In the genomic region with DNA sequence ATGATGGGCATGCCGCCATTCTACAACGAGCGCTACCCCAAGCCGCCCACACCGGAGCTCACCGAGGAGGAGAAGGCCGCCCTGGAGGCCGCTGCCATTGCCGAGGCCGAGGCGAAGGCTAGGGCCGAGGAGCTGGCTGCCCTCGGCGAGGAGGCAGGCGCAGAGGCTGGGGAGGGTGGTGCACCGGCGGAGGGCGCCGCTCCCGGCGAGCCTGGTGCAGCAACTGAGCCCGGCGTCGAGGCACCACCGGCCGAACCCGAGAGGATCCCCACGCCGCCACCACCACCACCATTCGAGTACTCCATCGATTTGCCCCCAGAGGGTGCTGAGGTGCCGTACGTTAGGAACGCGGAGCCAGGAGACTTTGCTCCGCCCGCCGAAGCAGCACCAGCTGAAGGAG, we compare ENCODE assay signal across 2 fruit fly cellular contexts.
TF ChIP-seq lines count a peak whose summit lies in the region.

No protein-coding gene starts in this region.

- no peak for TF ChIP-seq CTCF in whole organism, embryonic (GFP tag; optimal IDR thresholded peaks at IDR 0.05; lab: Kevin White, UChicago)

TF ChIP-seq in whole organism, embryonic, 481 proteins besides CTCF, POLR2A, EP300 and RAD21:
- TF ChIP-seq lmd (GFP tag; IDR thresholded peaks at IDR 0.05; lab: Robert Waterston, UW) (no peak), CG11560 (tag; IDR thresholded peaks at IDR 0.05; lab: Robert Waterston, UW) (0 out of 3 replicates have a peak, but pooled peaks have one; percentile 35), ftz-f1 (GFP tag; optimal IDR thresholded peaks at IDR 0.05; lab: Kevin White, UChicago) (peak; percentile 56), Hr39 (optimal IDR thresholded peaks at IDR 0.05; lab: Kevin White, UChicago) (peak; percentile 16), Antp (GFP tag; optimal IDR thresholded peaks at IDR 0.05; lab: Kevin White, UChicago) (no peak), CG16813 (GFP tag; IDR thresholded peaks at IDR 0.05; lab: Robert Waterston, UW; ENCODE audit: partially characterized antibody) (0 out of 3 replicates have a peak, but pooled peaks have one; percentile 24), CG8765 (GFP tag; IDR thresholded peaks at IDR 0.05; lab: Robert Waterston, UW) (no peak), vvl (GFP tag; IDR thresholded peaks at IDR 0.05; lab: Robert Waterston, UW) (0 out of 2 replicates have a peak, but pooled peaks have one; percentile 12), bbx (GFP tag; IDR thresholded peaks at IDR 0.05; lab: Robert Waterston, UW; ENCODE audit: partially characterized antibody) (0 out of 2 replicates have a peak, but pooled peaks have one; percentile 6), CG17328 (GFP tag; IDR thresholded peaks at IDR 0.05; lab: Robert Waterston, UW) (peak; percentile 37; the same call in 1 of the 2 replicates), dysf (GFP tag; IDR thresholded peaks at IDR 0.05; lab: Robert Waterston, UW) (0 out of 3 replicates have a peak, but pooled peaks have one; percentile 9), Dbx (GFP tag; IDR thresholded peaks at IDR 0.05; lab: Robert Waterston, UW) (0 out of 3 replicates have a peak, but pooled peaks have one; percentile 6), sens (GFP tag; lab: Kevin White, UChicago) (peak; percentile 22), CG2116 (GFP tag; optimal IDR thresholded peaks at IDR 0.05; lab: Kevin White, UChicago) (no peak), CG10543 (GFP tag; optimal IDR thresholded peaks at IDR 0.05; lab: Kevin White, UChicago) (peak; percentile 6), CG42726 (GFP tag; IDR thresholded peaks at IDR 0.05; lab: Robert Waterston, UW; ENCODE audit: partially characterized antibody) (peak; percentile 23; the same call in 1 of the 2 replicates)

TF ChIP-seq in whole organism, wandering third instar larva, 38 proteins besides CTCF, POLR2A, EP300 and RAD21:
- TF ChIP-seq Dfd (GFP tag; optimal IDR thresholded peaks at IDR 0.05; lab: Kevin White, UChicago), result peak; percentile 96
- no peak for TF ChIP-seq Hr78 (GFP tag; optimal IDR thresholded peaks at IDR 0.05; lab: Kevin White, UChicago)

Comparison
In these comparisons a context has a peak if more than half of its experiments do, and no peak if none do; other contexts are left out.
1. Of the 10 proteins assayed by ChIP-seq in both whole organism, embryonic and whole organism, wandering third instar larva: peak only in whole organism, embryonic: none; only in whole organism, wandering third instar larva: Dfd; in both: none; in neither: 9.